Fruit fly (Drosophila melanogaster): Measurements from ENCODE around the gene AIF.
A peak's percentile ranks its signal among the peaks of the same experiment; 100 is the strongest.

AIF gene

dm6 chr2L:2201107-2201561 is 49.6 kb downstream of the AIF start (continued):
- no peak for TF ChIP-seq Tbp (GFP tag; optimal IDR thresholded peaks at IDR 0.05)
- TF ChIP-seq kah (GFP tag; optimal IDR thresholded peaks at IDR 0.05): peak; percentile 21
- TF ChIP-seq ab (GFP tag; optimal IDR thresholded peaks at IDR 0.05): peak; percentile 57
- no peak for TF ChIP-seq Sin3A (optimal IDR thresholded peaks at IDR 0.05)
- no peak for TF ChIP-seq HmgD (GFP tag; optimal IDR thresholded peaks at IDR 0.05)
- peak; percentile 86 for TF ChIP-seq CG12104 (GFP tag; optimal IDR thresholded peaks at IDR 0.05)
- no peak for TF ChIP-seq CG4282 (GFP tag; optimal IDR thresholded peaks at IDR 0.05)
- TF ChIP-seq dan (GFP tag; IDR thresholded peaks at IDR 0.05): no peak
- peak; percentile 28 for TF ChIP-seq NK7.1 (GFP tag; optimal IDR thresholded peaks at IDR 0.05)
- 0 out of 2 replicates have a peak, but pooled peaks have one; percentile 24 for TF ChIP-seq Rfx (GFP tag; IDR thresholded peaks at IDR 0.05)
- TF ChIP-seq zf30C (GFP tag; optimal IDR thresholded peaks at IDR 0.05): peak; percentile 80
- peak; percentile 75 for TF ChIP-seq Camta (GFP tag; optimal IDR thresholded peaks at IDR 0.05)
- TF ChIP-seq gro (GFP tag; optimal IDR thresholded peaks at IDR 0.05): no peak
- peak; percentile 26 for TF ChIP-seq fd102C (GFP tag; optimal IDR thresholded peaks at IDR 0.05)
- peak; percentile 73 for TF ChIP-seq E2f1 (GFP tag; IDR thresholded peaks at IDR 0.05)
- peak; percentile 76 for TF ChIP-seq Ptx1 (GFP tag; IDR thresholded peaks at IDR 0.05)
- no peak for TF ChIP-seq CG12744 (GFP tag; optimal IDR thresholded peaks at IDR 0.05)
- TF ChIP-seq ken (GFP tag; IDR thresholded peaks at IDR 0.05): peak; percentile 70; the same call in 2 of the 3 replicates
- peak; percentile 89 for TF ChIP-seq CoRest (tag; optimal IDR thresholded peaks at IDR 0.05)
- peak; percentile 18 for TF ChIP-seq Myb (GFP tag; optimal IDR thresholded peaks at IDR 0.05)
- peak; percentile 84 for TF ChIP-seq chif (GFP tag; optimal IDR thresholded peaks at IDR 0.05)
- peak; percentile 42 for TF ChIP-seq corto (GFP tag; optimal IDR thresholded peaks at IDR 0.05)
- TF ChIP-seq CG11093 (GFP tag; IDR thresholded peaks at IDR 0.05): peak; percentile 58; the same call in 1 of the 3 replicates
- no peak; the same call in 2 of the 3 replicates for TF ChIP-seq CG14860 (GFP tag; IDR thresholded peaks at IDR 0.05; ENCODE audit: partially characterized antibody)
- TF ChIP-seq CG11696 (GFP tag; IDR thresholded peaks at IDR 0.05): 0 out of 2 replicates have a peak, but pooled peaks have one; percentile 21
- TF ChIP-seq Rx (GFP tag; IDR thresholded peaks at IDR 0.05): no peak
- no peak for TF ChIP-seq CG7963 (GFP tag; IDR thresholded peaks at IDR 0.05; ENCODE audit: partially characterized antibody)
- TF ChIP-seq YL-1 (GFP tag; optimal IDR thresholded peaks at IDR 0.05): peak; percentile 15
- TF ChIP-seq az2 (GFP tag; optimal IDR thresholded peaks at IDR 0.05): peak; percentile 86
- peak in 1 of 2 experiments; percentile 40 for TF ChIP-seq crp (GFP tag; optimal IDR thresholded peaks at IDR 0.05)
- TF ChIP-seq pros (GFP tag; optimal IDR thresholded peaks at IDR 0.05): no peak
- no peak for TF ChIP-seq B-H2 (GFP tag; optimal IDR thresholded peaks at IDR 0.05)
- peak; percentile 60 for TF ChIP-seq CG10366 (GFP tag; IDR thresholded peaks at IDR 0.05)
- peak; percentile 75 for TF ChIP-seq Mes4 (GFP tag; optimal IDR thresholded peaks at IDR 0.05)
- TF ChIP-seq CG12659 (GFP tag; optimal IDR thresholded peaks at IDR 0.05): peak; percentile 71
- TF ChIP-seq sim (GFP tag; IDR thresholded peaks at IDR 0.05): peak; percentile 55; the same call in 1 of the 2 replicates
- no peak for TF ChIP-seq CG34376 (GFP tag; optimal IDR thresholded peaks at IDR 0.05)
- peak; percentile 58; the same call in 1 of the 3 replicates for TF ChIP-seq dysf (GFP tag; IDR thresholded peaks at IDR 0.05)
- TF ChIP-seq ci (GFP tag; IDR thresholded peaks at IDR 0.05): peak; percentile 80
- TF ChIP-seq ATbp (GFP tag; optimal IDR thresholded peaks at IDR 0.05): peak; percentile 91
- no peak for TF ChIP-seq CG42726 (GFP tag; IDR thresholded peaks at IDR 0.05; ENCODE audit: partially characterized antibody)
- TF ChIP-seq ind (GFP tag; optimal IDR thresholded peaks at IDR 0.05): peak; percentile 69
- TF ChIP-seq Sry-δ (GFP tag; optimal IDR thresholded peaks at IDR 0.05): no peak
- peak; percentile 59 for TF ChIP-seq CG7987 (GFP tag; optimal IDR thresholded peaks at IDR 0.05)
- peak; percentile 32 for TF ChIP-seq sug (tag; optimal IDR thresholded peaks at IDR 0.05)
- no peak for TF ChIP-seq Opbp (GFP tag; IDR thresholded peaks at IDR 0.05; ENCODE audit: partially characterized antibody)
- TF ChIP-seq CG6272 (GFP tag; IDR thresholded peaks at IDR 0.05): peak; percentile 65
- no peak for TF ChIP-seq ro (GFP tag; IDR thresholded peaks at IDR 0.05)
- TF ChIP-seq pita (GFP tag; optimal IDR thresholded peaks at IDR 0.05): no peak
- TF ChIP-seq Antp (GFP tag; optimal IDR thresholded peaks at IDR 0.05): peak; percentile 54
- peak; percentile 52 for TF ChIP-seq jing (GFP tag; optimal IDR thresholded peaks at IDR 0.05)
